Worm (Caenorhabditis elegans): Measurements from ENCODE around the gene unc-53.

- TF ChIP-seq ZK546.5 (tag; optimal IDR thresholded peaks at IDR 0.05) (no peak), skn-1 (tag; optimal IDR thresholded peaks at IDR 0.05) (no peak), lsy-2 (tag; optimal IDR thresholded peaks at IDR 0.05) (peak in 1 of 2 experiments; percentile 82)
These were observed 43.3 kb upstream of the unc-53 start, which contains the start of gene F40F8.11 for ce11 chrII:11132542-11132941.
